Worm (Caenorhabditis elegans) whole organism, midembryonic: ENCODE data around the gene K03B4.1.

ENCODE experiments used
- T22C8.4 ChIP-seq: fragments of 200-800 bp; sonication (Bioruptor generic); IDR thresholded peaks from 2 replicates; pipeline ENCODE4 v1.3.6; 2022; ENCODE audit warnings: missing genetic modification characterization, missing compliant biosample characterization
- cog-1 ChIP-seq: sonication (generic microtip); optimal IDR thresholded peaks from 2 replicates; lab custom pipeline; 2016; ENCODE audit warnings: missing genetic modification characterization, missing compliant biosample characterization
- flt-1 ChIP-seq: fragments of 200-800 bp; sonication (Bioruptor generic); IDR thresholded peaks from 2 replicates; pipeline ENCODE4 v1.3.6; 2022; ENCODE audit warnings: missing genetic modification characterization, missing compliant biosample characterization
- klf-2 ChIP-seq: fragments of 200-800 bp; sonication (Bioruptor generic); conservative IDR thresholded peaks from 2 replicates; pipeline ENCODE4 v1.3.6; 2022; ENCODE audit warnings: missing genetic modification reagents, missing genetic modification characterization, missing compliant biosample characterization
- med-1 ChIP-seq: sonication (generic microtip); optimal IDR thresholded peaks from 2 replicates; lab custom pipeline; 2017; ENCODE audit warnings: missing genetic modification characterization, mild to moderate bottlenecking, missing compliant biosample characterization, antibody characterized with exemption, missing genetic modification reagents; ENCODE audit not compliant: insufficient read depth
- ref-1 ChIP-seq: fragments of 200-800 bp; sonication (Bioruptor generic); conservative IDR thresholded peaks from 2 replicates; pipeline ENCODE4 v1.3.6; 2022; ENCODE audit warnings: missing genetic modification reagents, missing genetic modification characterization, missing compliant biosample characterization
- tab-1 ChIP-seq: fragments of 200-800 bp; sonication (Bioruptor generic); IDR thresholded peaks from 2 replicates; pipeline ENCODE4 v1.3.6; 2022; ENCODE audit warnings: missing genetic modification characterization, missing compliant biosample characterization
- ztf-23 ChIP-seq: fragments of 200-800 bp; sonication (Bioruptor generic); IDR thresholded peaks from 2 replicates; pipeline ENCODE4 v1.3.6; 2022; ENCODE audit warnings: missing genetic modification reagents, missing genetic modification characterization, missing compliant biosample characterization
- ztf-29 ChIP-seq: fragments of 200-800 bp; sonication (Bioruptor generic); IDR thresholded peaks from 2 replicates; pipeline ENCODE4 v1.3.6; 2022; ENCODE audit warnings: missing genetic modification reagents, missing genetic modification characterization, missing compliant biosample characterization

The K03B4.1 gene

ce11 chrV:4653871-4654605, 35.1 kb upstream of the K03B4.1 start, which contains the start of the genes col-139 and F41F3.1:
TSS of gene col-139 (minus strand) at chrV:4653971.
TSS of gene F41F3.1 (plus strand) at chrV:4654555.
- TF ChIP-seq klf-2 (GFP tag; lab: Robert Waterston, UW) (no peak), T22C8.4 (GFP tag; lab: Robert Waterston, UW) (no peak)

ce11 chrV:4655175-4655574, 34.0 kb upstream of the K03B4.1 start, which contains the start of gene F41F3.9:
TSS of gene F41F3.9 (plus strand) at chrV:4655475.
- TF ChIP-seq ref-1 (GFP tag; lab: Robert Waterston, UW): no peak
- no peak for TF ChIP-seq ztf-29
- no peak for TF ChIP-seq cog-1 (tag; lab: Kevin White, UChicago)
- no peak for TF ChIP-seq klf-2 (GFP tag; lab: Robert Waterston, UW)
- TF ChIP-seq flt-1 (GFP tag; lab: Robert Waterston, UW): no peak
- no peak for TF ChIP-seq tab-1
- no peak for TF ChIP-seq ztf-23 (GFP tag; lab: Robert Waterston, UW)
- TF ChIP-seq med-1 (GFP tag; lab: Kevin White, UChicago): no peak
- no peak for TF ChIP-seq T22C8.4 (GFP tag; lab: Robert Waterston, UW)

ce11 chrV:4662400-4662799, 26.7 kb upstream of the K03B4.1 start, which contains the start of gene srx-74:
TSS of gene srx-74 (minus strand) at chrV:4662500.
- TF ChIP-seq tab-1: no peak
- no peak for TF ChIP-seq T22C8.4 (GFP tag; lab: Robert Waterston, UW)
- TF ChIP-seq ztf-23 (GFP tag; lab: Robert Waterston, UW): no peak

- TF ChIP-seq klf-2 (GFP tag; lab: Robert Waterston, UW) (no peak), ztf-29 (no peak), tab-1 (no peak), ztf-23 (GFP tag; lab: Robert Waterston, UW) (no peak), cog-1 (tag; lab: Kevin White, UChicago) (no peak), flt-1 (GFP tag; lab: Robert Waterston, UW) (no peak), med-1 (GFP tag; lab: Kevin White, UChicago) (no peak), ref-1 (GFP tag; lab: Robert Waterston, UW) (no peak), T22C8.4 (GFP tag; lab: Robert Waterston, UW) (no peak)
Measured at ce11 chrV:4665651-4666050, 23.5 kb upstream of the K03B4.1 start, which contains the start of gene srx-73. TSS of gene srx-73 (minus strand) at chrV:4665751.

DNA sequence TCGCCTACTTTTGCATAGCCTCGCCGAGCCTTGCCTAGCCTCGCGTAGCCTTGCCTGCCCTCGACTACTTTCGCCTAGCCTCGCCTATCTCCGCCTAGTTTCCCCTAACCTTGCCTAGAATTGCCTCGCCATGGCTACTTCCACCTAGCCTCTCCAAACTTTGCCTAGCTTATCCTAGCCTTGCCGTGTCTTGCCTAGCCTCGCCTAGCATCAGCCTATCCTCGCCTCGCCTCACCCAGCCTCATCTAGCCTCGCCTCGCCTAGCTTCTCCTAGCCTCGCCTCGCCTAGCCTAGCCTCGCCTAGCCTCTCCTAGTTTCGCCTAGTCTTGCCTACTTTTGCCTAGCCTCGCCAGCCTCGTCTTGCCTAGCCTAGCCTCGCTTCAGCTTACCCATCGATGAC, 22.1 kb upstream of the K03B4.1 start:
- TF ChIP-seq tab-1 (no peak), klf-2 (GFP tag; lab: Robert Waterston, UW) (no peak), ztf-23 (GFP tag; lab: Robert Waterston, UW) (no peak), ref-1 (GFP tag; lab: Robert Waterston, UW) (no peak), ztf-29 (no peak), flt-1 (GFP tag; lab: Robert Waterston, UW) (no peak), T22C8.4 (GFP tag; lab: Robert Waterston, UW) (no peak), med-1 (GFP tag; lab: Kevin White, UChicago) (no peak), cog-1 (tag; lab: Kevin White, UChicago) (no peak)

ce11 chrV:4668636-4669035, 20.5 kb upstream of the K03B4.1 start, which contains the start of gene srx-77:
TSS of gene srx-77 (minus strand) at chrV:4668736.
- TF ChIP-seq med-1 (GFP tag; lab: Kevin White, UChicago) (no peak), cog-1 (tag; lab: Kevin White, UChicago) (no peak), T22C8.4 (GFP tag; lab: Robert Waterston, UW) (no peak), tab-1 (no peak), ztf-23 (GFP tag; lab: Robert Waterston, UW) (no peak), ztf-29 (no peak), flt-1 (GFP tag; lab: Robert Waterston, UW) (no peak), ref-1 (GFP tag; lab: Robert Waterston, UW) (no peak), klf-2 (GFP tag; lab: Robert Waterston, UW) (no peak)

DNA sequence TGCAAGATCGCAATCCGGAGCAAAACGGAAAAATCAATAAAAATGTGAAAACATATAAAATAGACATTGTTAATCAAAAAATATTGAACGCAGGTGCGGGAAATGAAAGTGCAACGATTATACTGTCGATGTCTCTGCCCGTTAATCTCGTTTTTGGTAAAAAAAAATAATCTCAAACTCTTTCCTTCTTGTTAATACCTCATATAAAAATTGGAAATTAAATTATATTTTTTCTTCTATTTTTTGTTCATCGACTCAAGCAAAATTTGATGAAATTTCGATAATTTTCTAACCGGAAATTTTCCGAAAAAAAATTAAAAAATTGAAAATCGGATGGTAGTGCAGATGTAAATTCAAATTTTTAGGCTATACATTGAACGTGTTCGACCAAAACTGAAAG, 16.6 kb upstream of the K03B4.1 start, which contains the start of gene K03B4.9:
Gene K03B4.9 (minus strand): TSS at position 101 of the 400 bp plus-strand sequence.
- no peak for TF ChIP-seq med-1 (GFP tag; lab: Kevin White, UChicago)
- no peak for TF ChIP-seq cog-1 (tag; lab: Kevin White, UChicago)
- no peak for TF ChIP-seq klf-2 (GFP tag; lab: Robert Waterston, UW)
- no peak for TF ChIP-seq T22C8.4 (GFP tag; lab: Robert Waterston, UW)
- TF ChIP-seq ref-1 (GFP tag; lab: Robert Waterston, UW): no peak
- TF ChIP-seq ztf-29: no peak
- TF ChIP-seq flt-1 (GFP tag; lab: Robert Waterston, UW): no peak
- TF ChIP-seq tab-1: no peak
- no peak for TF ChIP-seq ztf-23 (GFP tag; lab: Robert Waterston, UW)

DNA sequence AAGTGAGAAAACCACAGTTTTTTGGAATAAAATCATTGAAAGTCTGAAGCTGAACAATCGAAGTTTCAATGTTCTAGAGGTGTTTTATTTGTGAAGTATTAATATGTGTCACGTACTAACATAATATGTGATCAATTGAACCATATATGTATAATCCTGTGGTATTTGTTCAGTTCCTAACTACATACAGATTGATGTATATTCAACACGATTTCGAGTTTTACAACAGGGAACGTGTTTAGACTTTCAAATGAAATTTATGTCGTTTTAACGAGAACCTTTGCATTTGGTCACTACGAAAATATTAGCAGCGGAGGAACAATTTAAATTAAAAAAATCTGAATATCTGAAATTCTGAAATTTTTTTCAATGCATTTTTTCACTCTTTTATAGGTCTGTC, 14.6 kb upstream of the K03B4.1 start, which contains the start of gene K03B4.8:
Gene K03B4.8 (minus strand): TSS at position 101 of the 400 bp plus-strand sequence.
- TF ChIP-seq flt-1 (GFP tag; lab: Robert Waterston, UW): no peak
- TF ChIP-seq ztf-29: no peak
- no peak for TF ChIP-seq ztf-23 (GFP tag; lab: Robert Waterston, UW)
- no peak for TF ChIP-seq med-1 (GFP tag; lab: Kevin White, UChicago)
- TF ChIP-seq tab-1: no peak
- no peak for TF ChIP-seq cog-1 (tag; lab: Kevin White, UChicago)
- TF ChIP-seq T22C8.4 (GFP tag; lab: Robert Waterston, UW): no peak
- no peak for TF ChIP-seq ref-1 (GFP tag; lab: Robert Waterston, UW)
- TF ChIP-seq klf-2 (GFP tag; lab: Robert Waterston, UW): no peak

DNA sequence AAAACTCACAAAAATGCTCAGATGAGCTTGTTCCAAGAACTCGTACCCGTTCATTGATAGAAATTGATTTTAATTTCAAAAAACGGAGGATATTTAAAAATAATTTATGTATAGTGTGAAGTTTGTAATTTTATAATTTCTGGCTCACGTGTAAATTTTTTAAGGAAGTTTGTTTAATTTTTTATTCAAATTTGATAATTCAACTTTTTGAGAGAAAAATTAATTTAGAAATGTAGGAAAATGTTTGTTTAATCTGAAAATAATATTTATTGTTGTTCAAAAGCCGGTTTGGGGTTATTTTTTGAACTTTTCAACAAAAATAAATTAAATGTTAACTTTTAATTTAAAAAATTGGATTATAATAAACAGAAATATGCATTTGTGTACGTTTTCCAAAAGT, 13.0 kb upstream of the K03B4.1 start, which contains the start of gene K03B4.6:
Gene K03B4.6 (minus strand): TSS at position 101 of the 400 bp plus-strand sequence.
- TF ChIP-seq ref-1 (GFP tag; lab: Robert Waterston, UW): no peak
- TF ChIP-seq cog-1 (tag; lab: Kevin White, UChicago): no peak
- TF ChIP-seq tab-1: no peak
- TF ChIP-seq flt-1 (GFP tag; lab: Robert Waterston, UW): no peak
